Fruit fly (Drosophila melanogaster): ENCODE data around the gene CG12104.

CG12104 gene

DNA sequence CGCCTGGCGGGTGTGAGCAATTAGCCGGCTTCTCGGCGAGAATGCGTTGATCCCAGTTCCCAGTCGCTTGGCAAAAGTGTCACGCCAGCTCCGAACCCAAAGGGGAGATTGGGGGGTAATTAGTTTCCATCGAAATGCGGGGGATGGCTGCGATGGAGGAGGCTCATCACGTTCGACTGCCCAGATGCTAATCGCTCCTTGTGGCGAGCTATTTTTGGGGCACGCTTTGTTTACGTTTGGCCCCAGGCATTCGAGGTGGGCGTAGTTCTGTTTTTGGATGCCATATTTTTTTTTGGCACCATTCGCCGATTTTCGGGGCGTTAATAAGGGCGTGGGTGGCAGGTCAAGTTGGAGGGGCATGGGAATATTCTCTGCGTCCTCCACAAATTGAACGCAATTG is 22.3 kb downstream of the CG12104 start:
- peak; percentile 79 for TF ChIP-seq crol (GFP tag; IDR thresholded peaks at IDR 0.05)
- TF ChIP-seq Bgb (GFP tag; IDR thresholded peaks at IDR 0.05; ENCODE audit: partially characterized antibody), result no peak
- TF ChIP-seq pan (optimal IDR thresholded peaks at IDR 0.05), result no peak
- no peak for TF ChIP-seq pan (GFP tag; optimal IDR thresholded peaks at IDR 0.05 in 1 of 2, IDR thresholded peaks at IDR 0.05 in 1 of 2)
- no peak for TF ChIP-seq pum (GFP tag; optimal IDR thresholded peaks at IDR 0.05)
- TF ChIP-seq Atf6 (GFP tag; IDR thresholded peaks at IDR 0.05), result no peak
- TF ChIP-seq toy (GFP tag; IDR thresholded peaks at IDR 0.05), result no peak
- no peak for TF ChIP-seq CG17912 (GFP tag; optimal IDR thresholded peaks at IDR 0.05)
- no peak for TF ChIP-seq CG12236 (GFP tag; optimal IDR thresholded peaks at IDR 0.05)
- TF ChIP-seq peb (GFP tag; IDR thresholded peaks at IDR 0.05), result no peak
- no peak for TF ChIP-seq CG9876 (GFP tag; optimal IDR thresholded peaks at IDR 0.05)
- TF ChIP-seq Meics (GFP tag; optimal IDR thresholded peaks at IDR 0.05), result no peak
- no peak for TF ChIP-seq Oli (tag; optimal IDR thresholded peaks at IDR 0.05)
- no peak for TF ChIP-seq CG10274 (GFP tag; optimal IDR thresholded peaks at IDR 0.05)
- no peak for TF ChIP-seq NFAT (GFP tag; IDR thresholded peaks at IDR 0.05)
- no peak for TF ChIP-seq sc (optimal IDR thresholded peaks at IDR 0.05)
- no peak for TF ChIP-seq sc (GFP tag; optimal IDR thresholded peaks at IDR 0.05)
- TF ChIP-seq fu2 (GFP tag; optimal IDR thresholded peaks at IDR 0.05), result no peak
- TF ChIP-seq CG12769 (tag; optimal IDR thresholded peaks at IDR 0.05), result peak; percentile 79
- no peak for TF ChIP-seq ERR (GFP tag; optimal IDR thresholded peaks at IDR 0.05)
- TF ChIP-seq E2f2 (GFP tag; IDR thresholded peaks at IDR 0.05), result no peak
- TF ChIP-seq Max (GFP tag; optimal IDR thresholded peaks at IDR 0.05), result no peak
- 0 out of 4 replicates have a peak, but pooled peaks have one; percentile 23 for TF ChIP-seq chinmo (GFP tag; IDR thresholded peaks at IDR 0.05; ENCODE audit: partially characterized antibody)
- TF ChIP-seq sd (tag; optimal IDR thresholded peaks at IDR 0.05), result peak; percentile 71
- TF ChIP-seq Sry-β (GFP tag; optimal IDR thresholded peaks at IDR 0.05), result no peak
- peak; percentile 88 for TF ChIP-seq sr (GFP tag; IDR thresholded peaks at IDR 0.05)
- TF ChIP-seq odd (GFP tag; optimal IDR thresholded peaks at IDR 0.05), result no peak
- no peak for TF ChIP-seq grau (tag; optimal IDR thresholded peaks at IDR 0.05)
- no peak for TF ChIP-seq CG17385 (GFP tag; optimal IDR thresholded peaks at IDR 0.05)
- TF ChIP-seq ci (GFP tag; IDR thresholded peaks at IDR 0.05), result 0 out of 3 replicates have a peak, but pooled peaks have one; percentile 9
- TF ChIP-seq CG10543 (GFP tag; optimal IDR thresholded peaks at IDR 0.05), result peak; percentile 46
- no peak for TF ChIP-seq Bdp1 (GFP tag; optimal IDR thresholded peaks at IDR 0.05)
- TF ChIP-seq exex (tag; optimal IDR thresholded peaks at IDR 0.05), result no peak
- no peak for TF ChIP-seq z (GFP tag; IDR thresholded peaks at IDR 0.05)
- no peak for TF ChIP-seq CG1233 (GFP tag; optimal IDR thresholded peaks at IDR 0.05)
- TF ChIP-seq CG9437 (GFP tag; optimal IDR thresholded peaks at IDR 0.05), result no peak
- TF ChIP-seq klu (GFP tag; IDR thresholded peaks at IDR 0.05), result no peak
- no peak for TF ChIP-seq Xrp1 (GFP tag; IDR thresholded peaks at IDR 0.05)
- TF ChIP-seq slou (GFP tag; optimal IDR thresholded peaks at IDR 0.05), result no peak
- no peak for TF ChIP-seq CG17328 (GFP tag; IDR thresholded peaks at IDR 0.05)
- no peak for TF ChIP-seq Sin3A (optimal IDR thresholded peaks at IDR 0.05)
- TF ChIP-seq Hey (tag; optimal IDR thresholded peaks at IDR 0.05), result no peak
- TF ChIP-seq CG14050 (GFP tag; IDR thresholded peaks at IDR 0.05), result no peak
- TF ChIP-seq Ptx1 (GFP tag; IDR thresholded peaks at IDR 0.05), result no peak
- no peak for TF ChIP-seq Gsc (GFP tag; IDR thresholded peaks at IDR 0.05)
